Fruit fly (Drosophila melanogaster): Measurements from ENCODE around the gene pdgy.

Gene pdgy

dm6 chrX:14949227-14949626 lies 4.1 kb downstream of the pdgy start (continued):
- TF ChIP-seq sd (tag; optimal IDR thresholded peaks at IDR 0.05) (peak; percentile 52), CG15479 (GFP tag; optimal IDR thresholded peaks at IDR 0.05) (peak; percentile 49), kah (GFP tag; optimal IDR thresholded peaks at IDR 0.05) (no peak), btn (GFP tag; optimal IDR thresholded peaks at IDR 0.05) (no peak), exex (tag; optimal IDR thresholded peaks at IDR 0.05) (peak; percentile 89), CG10543 (GFP tag; optimal IDR thresholded peaks at IDR 0.05) (peak; percentile 52), Hr78 (GFP tag; optimal IDR thresholded peaks at IDR 0.05) (peak in 1 of 2 experiments; percentile 11), GATAe (GFP tag; conservative IDR thresholded peaks at IDR 0.05) (peak; percentile 87), chinmo (GFP tag; IDR thresholded peaks at IDR 0.05; ENCODE audit: partially characterized antibody) (0 out of 4 replicates have a peak, but pooled peaks have one; percentile 32), cwo (GFP tag; optimal IDR thresholded peaks at IDR 0.05) (peak; percentile 52), crol (GFP tag; IDR thresholded peaks at IDR 0.05) (peak; percentile 33; the same call in 1 of the 2 replicates), Atf-2 (GFP tag; optimal IDR thresholded peaks at IDR 0.05) (no peak), CG7987 (GFP tag; optimal IDR thresholded peaks at IDR 0.05) (no peak)

DNA sequence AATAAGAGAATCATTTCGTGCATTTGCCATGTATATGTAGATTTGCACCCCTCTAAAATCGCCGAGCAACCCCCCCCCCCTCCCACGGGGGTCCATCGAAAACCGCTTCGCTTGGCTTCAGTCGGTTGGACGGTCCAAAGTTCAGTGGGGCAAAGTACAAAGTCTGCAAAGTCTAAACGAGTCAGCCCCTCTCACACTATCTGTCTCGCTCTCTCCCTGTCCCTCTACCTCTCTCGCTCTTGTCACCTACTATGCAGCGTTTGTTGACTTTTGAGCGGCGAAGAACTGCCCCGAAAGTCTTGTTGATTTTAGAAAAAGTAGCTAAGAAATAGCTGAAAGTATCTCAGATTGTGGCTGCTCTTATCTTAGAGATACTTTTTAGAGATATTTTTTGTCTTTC lies 5.9 kb downstream of the pdgy start:
- TF ChIP-seq oc (tag; optimal IDR thresholded peaks at IDR 0.05) (no peak), CG15601 (tag; optimal IDR thresholded peaks at IDR 0.05) (peak; percentile 19), CG1529 (GFP tag; optimal IDR thresholded peaks at IDR 0.05) (no peak), sna (GFP tag; IDR thresholded peaks at IDR 0.05; ENCODE audit: partially characterized antibody) (no peak), CG31224 (GFP tag; IDR thresholded peaks at IDR 0.05) (no peak), exex (tag; optimal IDR thresholded peaks at IDR 0.05) (no peak), lilli (GFP tag; optimal IDR thresholded peaks at IDR 0.05) (peak; percentile 2), ttk (GFP tag; IDR thresholded peaks at IDR 0.05) (peak; percentile 45; the same call in 1 of the 2 replicates), HmgD (GFP tag; optimal IDR thresholded peaks at IDR 0.05) (no peak), CG31365 (tag; optimal IDR thresholded peaks at IDR 0.05) (peak; percentile 34), vnd (GFP tag; IDR thresholded peaks at IDR 0.05; ENCODE audit: partially characterized antibody) (no peak), B-H1 (GFP tag; IDR thresholded peaks at IDR 0.05) (peak; percentile 42; the same call in 1 of the 3 replicates), jigr1 (GFP tag; IDR thresholded peaks at IDR 0.05) (no peak), CG34376 (GFP tag; optimal IDR thresholded peaks at IDR 0.05) (peak; percentile 89), Dbx (GFP tag; IDR thresholded peaks at IDR 0.05) (no peak), CG1602 (GFP tag; optimal IDR thresholded peaks at IDR 0.05) (no peak), CG17829 (tag; optimal IDR thresholded peaks at IDR 0.05) (no peak), CG17612 (GFP tag; IDR thresholded peaks at IDR 0.05) (no peak), seq (GFP tag; IDR thresholded peaks at IDR 0.05) (peak; percentile 53; the same call in 1 of the 2 replicates), CG18262 (tag; optimal IDR thresholded peaks at IDR 0.05) (no peak), CG3407 (GFP tag; optimal IDR thresholded peaks at IDR 0.05) (peak; percentile 40), D19A (tag; optimal IDR thresholded peaks at IDR 0.05) (peak; percentile 35), CG17186 (GFP tag; optimal IDR thresholded peaks at IDR 0.05) (no peak), CG11723 (GFP tag; optimal IDR thresholded peaks at IDR 0.05) (peak; percentile 60), Sox102F (GFP tag; optimal IDR thresholded peaks at IDR 0.05) (no peak), BEAF-32 (GFP tag; optimal IDR thresholded peaks at IDR 0.05) (no peak), trem (tag; optimal IDR thresholded peaks at IDR 0.05) (no peak), Xrp1 (GFP tag; IDR thresholded peaks at IDR 0.05) (peak; percentile 41; the same call in 1 of the 2 replicates), ac (GFP tag; optimal IDR thresholded peaks at IDR 0.05) (peak; percentile 14), CG10321 (GFP tag; IDR thresholded peaks at IDR 0.05) (peak; percentile 83), CG16815 (GFP tag; optimal IDR thresholded peaks at IDR 0.05) (no peak), sug (tag; optimal IDR thresholded peaks at IDR 0.05) (peak; percentile 80), Gsc (GFP tag; IDR thresholded peaks at IDR 0.05) (no peak), CG6813 (GFP tag; optimal IDR thresholded peaks at IDR 0.05) (peak; percentile 66), crp (GFP tag; optimal IDR thresholded peaks at IDR 0.05) (no peak), gsb (GFP tag; IDR thresholded peaks at IDR 0.05) (peak; percentile 64), br (optimal IDR thresholded peaks at IDR 0.05) (no peak)

All from whole organism, embryonic.